Fruit fly (Drosophila melanogaster): ENCODE results near the gene TwdlY.

The TwdlY gene

dm6 chrX:16782175-16782916 lies 47.6 kb downstream of the TwdlY start (continued):
- TF ChIP-seq stc (GFP tag; IDR thresholded peaks at IDR 0.05) (peak; percentile 60; the same call in 1 of the 2 replicates), CG17385 (GFP tag; optimal IDR thresholded peaks at IDR 0.05) (peak; percentile 32), NFAT (GFP tag; IDR thresholded peaks at IDR 0.05) (0 out of 2 replicates have a peak, but pooled peaks have one; percentile 23), jigr1 (GFP tag; IDR thresholded peaks at IDR 0.05) (no peak), bowl (GFP tag; IDR thresholded peaks at IDR 0.05) (0 out of 2 replicates have a peak, but pooled peaks have one; percentile 34), CG6854 (GFP tag; optimal IDR thresholded peaks at IDR 0.05) (peak; percentile 1), sr (GFP tag; IDR thresholded peaks at IDR 0.05) (peak; percentile 90), ftz-f1 (GFP tag; optimal IDR thresholded peaks at IDR 0.05) (no peak), CG13424 (tag; optimal IDR thresholded peaks at IDR 0.05) (peak; percentile 42), CG13123 (GFP tag; optimal IDR thresholded peaks at IDR 0.05) (no peak), CG10959 (GFP tag; IDR thresholded peaks at IDR 0.05) (no peak), CG1233 (GFP tag; optimal IDR thresholded peaks at IDR 0.05) (peak; percentile 25), CG43689 (GFP tag; IDR thresholded peaks at IDR 0.05) (no peak), sens (GFP tag) (peak; percentile 82), B-H2 (GFP tag; optimal IDR thresholded peaks at IDR 0.05) (no peak), lmd (GFP tag; IDR thresholded peaks at IDR 0.05) (peak; percentile 57), CG10431 (GFP tag; optimal IDR thresholded peaks at IDR 0.05) (no peak), CG2712 (tag; optimal IDR thresholded peaks at IDR 0.05) (peak; percentile 46), sima (GFP tag; optimal IDR thresholded peaks at IDR 0.05) (no peak), CG12071 (GFP tag; optimal IDR thresholded peaks at IDR 0.05) (peak; percentile 6), Usf (GFP tag; optimal IDR thresholded peaks at IDR 0.05) (no peak), CG11085 (GFP tag; IDR thresholded peaks at IDR 0.05) (no peak), en (GFP tag; optimal IDR thresholded peaks at IDR 0.05) (no peak), CG4360 (GFP tag; IDR thresholded peaks at IDR 0.05) (no peak), Dref (GFP tag; IDR thresholded peaks at IDR 0.05) (no peak), Hr78 (GFP tag; optimal IDR thresholded peaks at IDR 0.05) (no peak), gt (GFP tag; IDR thresholded peaks at IDR 0.05) (no peak), vvl (GFP tag; IDR thresholded peaks at IDR 0.05) (peak; percentile 58), Dbx (GFP tag; IDR thresholded peaks at IDR 0.05) (peak; percentile 51; the same call in 1 of the 3 replicates), CG3847 (GFP tag; IDR thresholded peaks at IDR 0.05) (peak; percentile 49), CG18764 (GFP tag; optimal IDR thresholded peaks at IDR 0.05) (no peak), CG15601 (tag; optimal IDR thresholded peaks at IDR 0.05) (no peak), tap (tag; optimal IDR thresholded peaks at IDR 0.05) (peak; percentile 4), tup (GFP tag; optimal IDR thresholded peaks at IDR 0.05) (no peak), MTF-1 (GFP tag; optimal IDR thresholded peaks at IDR 0.05; ENCODE audit: borderline replicate concordance) (no peak), CG2889 (GFP tag; IDR thresholded peaks at IDR 0.05) (no peak), CG15269 (tag; optimal IDR thresholded peaks at IDR 0.05) (peak; percentile 69), tx (GFP tag; optimal IDR thresholded peaks at IDR 0.05) (peak; percentile 52), stwl (tag; optimal IDR thresholded peaks at IDR 0.05) (no peak), chm (GFP tag; IDR thresholded peaks at IDR 0.05) (peak; percentile 42; the same call in 1 of the 2 replicates), CG12659 (GFP tag; optimal IDR thresholded peaks at IDR 0.05) (peak; percentile 33), CG17361 (GFP tag; IDR thresholded peaks at IDR 0.05) (peak; percentile 55; the same call in 2 of the 3 replicates), Poxn (GFP tag; IDR thresholded peaks at IDR 0.05) (no peak), vfl (GFP tag; optimal IDR thresholded peaks at IDR 0.05) (peak; percentile 29), corto (GFP tag; optimal IDR thresholded peaks at IDR 0.05) (no peak), Mad (GFP tag; optimal IDR thresholded peaks at IDR 0.05) (no peak), eyg (GFP tag; optimal IDR thresholded peaks at IDR 0.05) (peak; percentile 38), dati (GFP tag; IDR thresholded peaks at IDR 0.05) (no peak), Antp (GFP tag; optimal IDR thresholded peaks at IDR 0.05) (peak; percentile 53), CG10321 (GFP tag; IDR thresholded peaks at IDR 0.05) (no peak), CG9797 (GFP tag; optimal IDR thresholded peaks at IDR 0.05) (no peak)

Data from whole organism, embryonic.